Fruit fly (Drosophila melanogaster): Measurements from ENCODE around the gene mtgo.
A peak's percentile ranks its signal among the peaks of the same experiment; 100 is the strongest.

The mtgo gene

DNA sequence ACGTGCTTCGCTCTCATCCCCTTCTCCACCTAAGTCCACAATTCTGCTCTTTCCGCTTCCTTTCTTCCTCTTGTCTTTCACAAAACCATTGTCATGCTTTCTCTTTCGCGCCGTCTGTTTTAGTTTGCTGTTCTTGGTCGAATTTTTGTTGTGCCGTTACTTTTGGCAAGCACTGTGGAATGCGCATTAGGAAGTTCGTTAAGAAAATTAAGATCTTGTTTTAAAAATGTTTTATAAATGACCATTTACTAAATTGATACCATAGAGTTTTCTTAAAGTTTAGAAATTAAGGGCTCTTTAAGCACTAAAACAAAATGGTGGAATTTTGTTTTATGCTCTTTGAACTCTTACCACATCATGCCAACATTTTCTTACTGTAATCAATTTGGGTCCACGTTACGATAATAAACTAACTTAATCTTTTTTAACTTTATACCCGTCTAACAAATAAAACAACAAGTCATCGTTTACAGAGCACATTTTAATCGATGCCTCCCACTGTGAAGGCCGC is 9.7 kb upstream of the mtgo start (continued):
- TF ChIP-seq tap (tag; optimal IDR thresholded peaks at IDR 0.05) (peak; percentile 44), Taf1 (GFP tag; IDR thresholded peaks at IDR 0.05) (peak; percentile 40; the same call in 1 of the 2 replicates), croc (GFP tag; conservative IDR thresholded peaks at IDR 0.05) (peak; percentile 31; the same call in 1 of the 3 replicates), insv (GFP tag; optimal IDR thresholded peaks at IDR 0.05) (no peak), Ravus (GFP tag; IDR thresholded peaks at IDR 0.05) (no peak), CG7987 (GFP tag; optimal IDR thresholded peaks at IDR 0.05) (no peak), p53 (GFP tag; optimal IDR thresholded peaks at IDR 0.05) (peak; percentile 13), CG10462 (GFP tag; optimal IDR thresholded peaks at IDR 0.05) (no peak), prd (optimal IDR thresholded peaks at IDR 0.05) (no peak), prd (GFP tag; IDR thresholded peaks at IDR 0.05) (peak; percentile 12; the same call in 1 of the 3 replicates), E2f2 (GFP tag; IDR thresholded peaks at IDR 0.05) (no peak), CG30431 (GFP tag; optimal IDR thresholded peaks at IDR 0.05) (peak; percentile 55), sisA (GFP tag; IDR thresholded peaks at IDR 0.05) (peak; percentile 55), pfk (GFP tag; optimal IDR thresholded peaks at IDR 0.05) (no peak), CG43689 (GFP tag; IDR thresholded peaks at IDR 0.05) (no peak), Jarid2 (GFP tag; optimal IDR thresholded peaks at IDR 0.05) (peak; percentile 35), Lhr (GFP tag; optimal IDR thresholded peaks at IDR 0.05) (no peak), slbo (GFP tag; IDR thresholded peaks at IDR 0.05) (peak; percentile 67; the same call in 1 of the 2 replicates), CG1647 (GFP tag; optimal IDR thresholded peaks at IDR 0.05) (peak; percentile 57), fu2 (GFP tag; optimal IDR thresholded peaks at IDR 0.05) (peak; percentile 83), fd102C (GFP tag; optimal IDR thresholded peaks at IDR 0.05) (no peak), Abd-B (GFP tag; optimal IDR thresholded peaks at IDR 0.05) (peak; percentile 78), repo (GFP tag; optimal IDR thresholded peaks at IDR 0.05) (peak; percentile 53), lbe (GFP tag; optimal IDR thresholded peaks at IDR 0.05) (peak; percentile 8), Sin3A (optimal IDR thresholded peaks at IDR 0.05) (no peak), CG17829 (tag; optimal IDR thresholded peaks at IDR 0.05) (peak; percentile 20), CG10431 (GFP tag; optimal IDR thresholded peaks at IDR 0.05) (no peak), Sox102F (GFP tag; optimal IDR thresholded peaks at IDR 0.05) (peak; percentile 83), CG10321 (GFP tag; IDR thresholded peaks at IDR 0.05) (no peak), CG10209 (GFP tag; optimal IDR thresholded peaks at IDR 0.05) (peak; percentile 60), Mrtf (GFP tag; IDR thresholded peaks at IDR 0.05) (no peak), pnt (GFP tag; optimal IDR thresholded peaks at IDR 0.05) (peak; percentile 64), Dbx (GFP tag; IDR thresholded peaks at IDR 0.05) (peak; percentile 77), Mes4 (GFP tag; optimal IDR thresholded peaks at IDR 0.05) (peak; percentile 47), ap (GFP tag; IDR thresholded peaks at IDR 0.05) (no peak), Poxn (GFP tag; IDR thresholded peaks at IDR 0.05) (no peak), CG10543 (GFP tag; optimal IDR thresholded peaks at IDR 0.05) (peak; percentile 11), scrt (GFP tag; optimal IDR thresholded peaks at IDR 0.05) (no peak), CG12391 (tag; optimal IDR thresholded peaks at IDR 0.05) (peak; percentile 75), vfl (GFP tag; optimal IDR thresholded peaks at IDR 0.05) (peak; percentile 50), yki (optimal IDR thresholded peaks at IDR 0.05) (no peak), CG9876 (GFP tag; optimal IDR thresholded peaks at IDR 0.05) (peak; percentile 61), btn (GFP tag; optimal IDR thresholded peaks at IDR 0.05) (no peak), odd (GFP tag; optimal IDR thresholded peaks at IDR 0.05) (peak; percentile 38), CG34422 (GFP tag; IDR thresholded peaks at IDR 0.05) (no peak), nerfin-1 (tag; optimal IDR thresholded peaks at IDR 0.05) (peak; percentile 40), pzg (GFP tag; optimal IDR thresholded peaks at IDR 0.05) (no peak), CG13123 (GFP tag; optimal IDR thresholded peaks at IDR 0.05) (no peak), pb (GFP tag; optimal IDR thresholded peaks at IDR 0.05) (peak; percentile 74), CG31388 (GFP tag; optimal IDR thresholded peaks at IDR 0.05) (no peak), CG14014 (GFP tag; IDR thresholded peaks at IDR 0.05) (peak; percentile 69), tna (GFP tag; IDR thresholded peaks at IDR 0.05; ENCODE audit: partially characterized antibody) (no peak)

All from whole organism, embryonic.